Fruit fly (Drosophila melanogaster): ENCODE results near the gene CG14932.

CG14932 gene

DNA sequence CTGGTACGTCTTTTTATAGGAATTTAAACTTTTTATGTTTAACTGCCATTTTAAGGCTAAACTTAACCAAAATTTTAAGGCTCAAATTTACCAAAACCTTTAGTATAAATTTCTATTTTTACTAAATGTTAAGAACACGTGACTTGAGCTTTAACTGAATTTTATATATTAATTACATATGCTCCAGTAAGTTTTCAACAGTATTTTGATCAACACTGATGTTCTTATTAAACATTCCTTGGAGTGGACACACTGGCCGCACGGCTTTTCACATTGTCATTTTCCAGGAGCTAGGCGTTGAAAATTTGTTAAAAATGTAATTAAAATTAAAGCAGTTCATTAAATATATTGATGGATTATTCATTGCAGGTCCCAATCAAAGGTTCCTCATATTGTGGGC lies at the start of gene CG14932:
CG14932 (plus strand) TSS at position 230 of the 400 bp plus-strand sequence.
- no peak for TF ChIP-seq noc (tag; optimal IDR thresholded peaks at IDR 0.05)

DNA sequence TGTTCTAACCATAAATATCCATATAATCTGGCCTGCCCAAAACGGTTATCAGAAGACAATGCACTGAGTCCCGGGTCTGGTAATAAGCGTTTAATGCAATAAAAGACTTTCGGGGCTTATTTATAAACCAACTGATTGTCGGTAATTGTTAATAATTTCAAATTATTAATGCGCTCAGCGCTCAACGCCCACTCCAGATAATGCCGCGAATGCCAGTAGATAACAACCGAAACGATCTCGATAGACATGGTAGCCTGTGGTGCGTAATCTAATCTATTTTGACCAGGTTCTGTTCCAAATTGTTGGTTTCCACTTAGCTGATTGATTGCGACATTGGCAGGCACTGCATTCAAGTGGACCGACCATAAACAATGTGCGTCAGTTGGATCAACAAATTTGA lies 49.1 kb upstream of the CG14932 start:
- TF ChIP-seq noc (tag; optimal IDR thresholded peaks at IDR 0.05) = peak; percentile 85

DNA sequence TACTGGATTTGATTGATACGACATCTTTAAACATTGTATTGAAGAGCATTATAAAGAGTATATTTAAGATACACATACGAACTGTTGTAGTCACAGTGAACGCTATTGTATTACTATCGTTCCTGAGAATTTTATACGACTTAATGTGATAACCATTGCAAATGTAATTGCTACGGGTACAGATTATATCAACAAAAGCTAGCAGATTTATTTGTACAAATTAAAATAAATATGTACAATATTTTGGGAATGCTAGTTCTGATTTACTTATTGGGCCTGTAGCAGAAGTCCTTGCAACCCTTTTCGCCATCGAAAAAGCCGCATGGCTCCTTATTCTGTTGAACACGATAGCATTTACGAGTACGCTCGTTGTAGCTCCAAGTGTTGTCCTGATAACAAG lies 36.3 kb upstream of the CG14932 start, which contains the start of gene CG42470:
CG42470 (minus strand) TSS at position 101 of the 400 bp plus-strand sequence.
- no peak for TF ChIP-seq noc (tag; optimal IDR thresholded peaks at IDR 0.05)

DNA sequence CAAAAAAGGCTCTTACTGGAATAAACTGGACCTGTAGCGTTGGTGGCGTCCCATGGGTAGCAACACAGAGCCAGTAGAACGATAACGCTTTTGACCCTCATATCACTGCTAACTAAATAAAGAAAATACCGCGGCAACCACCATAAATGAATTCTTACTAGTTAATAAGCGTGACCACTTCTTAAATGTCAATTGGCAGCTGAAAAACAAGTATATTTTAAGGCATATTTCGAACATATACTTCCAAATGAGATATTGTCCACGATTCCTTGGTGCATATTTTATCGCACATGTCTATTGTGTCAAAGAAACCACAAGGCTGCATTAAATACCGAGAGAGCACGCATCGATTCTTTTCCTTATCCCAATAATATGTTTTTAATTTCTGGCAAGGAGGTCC lies 35.8 kb upstream of the CG14932 start, which contains the start of gene CG42471:
CG42471 (minus strand) TSS at position 101 of the 400 bp plus-strand sequence.
- TF ChIP-seq noc (tag; optimal IDR thresholded peaks at IDR 0.05) = no peak

DNA sequence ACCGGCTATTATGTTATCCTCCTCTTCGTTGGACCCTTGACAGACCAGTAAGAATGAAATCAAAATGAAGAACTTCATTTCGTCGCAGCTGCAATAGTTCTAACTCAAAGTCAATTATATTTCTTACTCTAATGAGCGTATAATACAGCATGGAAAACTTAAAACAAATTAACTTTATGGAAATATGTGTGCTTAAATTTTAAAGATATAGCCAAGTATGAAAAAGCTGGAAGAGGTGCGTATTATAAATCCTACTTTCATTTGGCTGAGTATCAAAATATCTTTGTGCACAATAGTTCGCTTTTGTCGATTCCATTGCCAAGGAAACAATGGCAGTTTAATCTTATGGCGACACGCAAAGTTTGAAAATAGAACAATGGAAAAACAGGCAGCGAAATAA lies 35.3 kb upstream of the CG14932 start, which contains the start of gene Sfp33A1:
Sfp33A1 (minus strand) TSS at position 101 of the 400 bp plus-strand sequence.
- no peak for TF ChIP-seq noc (tag; optimal IDR thresholded peaks at IDR 0.05)

DNA sequence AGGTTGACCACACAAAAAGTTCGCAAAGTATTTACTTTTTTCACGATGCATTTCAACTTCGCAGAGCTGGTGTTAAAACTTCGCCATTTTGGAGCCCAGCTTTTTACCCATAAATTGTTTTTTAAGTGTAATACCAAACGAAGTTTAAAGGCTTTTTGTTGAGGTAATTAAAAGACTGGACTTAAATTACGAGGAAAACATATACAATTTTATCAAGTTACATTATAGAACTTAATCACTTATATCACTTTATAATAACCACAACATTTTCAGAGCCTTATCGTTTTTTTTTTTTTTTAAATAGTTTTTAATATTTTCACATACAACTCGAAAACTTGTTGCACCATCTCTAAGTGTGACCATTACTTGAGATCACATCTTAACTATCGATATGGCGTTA lies 1.7 kb upstream of the CG14932 start, which contains the start of gene CG14931:
CG14931 (plus strand) TSS at position 301 of the 400 bp plus-strand sequence.
- TF ChIP-seq noc (tag; optimal IDR thresholded peaks at IDR 0.05) = no peak

DNA sequence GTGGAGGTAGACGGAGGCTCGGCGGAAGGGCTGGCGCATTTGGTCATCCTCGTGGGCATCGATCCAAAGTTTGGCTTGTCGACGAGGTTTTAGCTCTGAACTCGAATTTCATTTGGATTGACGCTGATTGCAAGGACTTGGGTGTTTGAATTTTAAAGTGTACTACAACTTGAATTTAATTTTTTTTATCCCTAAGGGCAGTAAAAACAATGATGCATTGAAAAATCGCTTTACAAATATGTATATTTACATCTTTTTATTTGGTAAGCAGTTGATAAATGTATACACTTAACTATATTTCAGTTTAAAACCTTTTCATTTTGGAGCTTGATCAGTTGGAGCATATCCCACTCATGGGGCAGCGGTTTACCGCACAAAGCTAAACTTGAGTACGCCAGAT lies 2.5 kb downstream of the CG14932 start, which contains the start of gene Tsp33B:
Tsp33B (minus strand) TSS at position 101 of the 400 bp plus-strand sequence.
- no peak for TF ChIP-seq noc (tag; optimal IDR thresholded peaks at IDR 0.05)

DNA sequence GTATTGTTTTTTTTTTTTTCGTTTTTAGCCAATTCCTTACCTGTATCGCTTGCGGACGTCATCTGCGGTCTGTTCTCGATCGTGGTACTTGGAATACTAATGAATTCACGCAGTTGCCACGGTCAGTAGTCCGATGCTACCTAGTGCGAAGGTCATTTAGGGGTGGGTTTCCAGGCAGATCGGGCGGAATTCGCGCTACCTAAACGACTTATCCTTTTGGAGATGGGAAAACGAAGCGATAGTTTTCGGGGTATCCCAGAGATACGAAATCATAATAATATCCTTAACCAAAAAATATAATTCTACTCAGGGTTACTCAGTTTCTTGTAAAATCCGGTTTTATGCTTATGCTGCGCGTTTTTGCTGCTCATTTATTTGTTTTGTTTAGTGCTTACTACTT lies 4.3 kb downstream of the CG14932 start, which contains the start of gene CG14937:
CG14937 (minus strand) TSS at position 101 of the 400 bp plus-strand sequence.
- TF ChIP-seq noc (tag; optimal IDR thresholded peaks at IDR 0.05) = no peak

DNA sequence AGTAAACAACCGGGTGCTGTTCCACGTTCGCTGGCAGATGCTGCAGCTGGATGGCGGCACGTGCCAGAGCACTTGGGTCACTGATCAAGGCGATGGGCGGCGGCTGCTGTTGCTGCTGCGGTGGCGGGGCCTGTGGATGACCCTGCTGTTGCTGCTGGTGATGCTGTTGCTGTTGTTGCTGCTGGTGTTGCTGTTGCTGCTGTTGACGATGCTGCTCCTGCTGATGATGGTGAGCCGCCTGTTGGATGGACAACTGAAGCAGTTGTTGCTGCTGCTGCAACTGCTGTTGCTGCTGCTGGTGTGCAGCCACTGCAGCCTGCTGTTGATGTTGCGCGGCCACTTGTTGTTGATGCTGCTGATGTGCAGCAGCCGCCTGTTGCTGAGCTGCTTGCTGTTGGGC lies 7.4 kb downstream of the CG14932 start:
- no peak for TF ChIP-seq noc (tag; optimal IDR thresholded peaks at IDR 0.05)

DNA sequence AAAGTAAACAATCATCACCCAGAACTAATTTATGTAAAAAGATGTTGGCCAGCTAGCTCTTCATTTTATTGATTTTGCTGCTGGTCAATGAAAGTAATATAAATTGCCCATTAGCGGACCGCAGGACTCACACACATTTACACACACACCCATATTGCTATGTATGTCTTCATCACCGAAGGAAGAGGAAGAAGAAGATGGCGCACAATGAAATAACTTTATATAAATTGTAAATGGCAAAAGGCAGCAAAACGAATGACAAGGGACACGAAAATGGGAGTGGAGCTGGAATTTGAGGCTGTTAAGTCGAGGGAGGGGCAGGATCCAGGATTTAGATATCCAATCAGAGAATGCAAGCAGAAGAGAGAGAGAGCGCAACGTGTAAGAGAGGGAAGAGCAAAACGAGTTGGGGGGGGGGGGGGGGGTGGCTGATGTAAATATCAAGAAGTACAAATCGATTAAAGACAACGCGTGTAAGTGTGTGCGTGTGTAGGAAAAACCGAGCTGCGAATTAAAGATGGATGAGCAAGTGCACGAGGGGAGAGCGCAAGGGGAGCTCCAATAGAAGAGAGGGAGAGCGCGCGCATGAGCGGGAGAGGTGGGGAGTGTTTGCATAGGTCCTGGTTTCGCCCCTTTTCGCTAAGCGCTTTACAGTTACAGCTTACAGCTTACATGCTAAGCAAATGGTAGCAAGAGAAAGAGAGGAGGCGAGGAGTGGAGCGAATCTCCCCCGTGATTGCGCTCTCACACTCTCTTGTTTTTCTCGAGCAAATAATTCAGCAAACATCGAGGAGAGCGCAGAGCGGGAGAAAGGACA lies 14.7 kb downstream of the CG14932 start:
- TF ChIP-seq noc (tag; optimal IDR thresholded peaks at IDR 0.05) = no peak

DNA sequence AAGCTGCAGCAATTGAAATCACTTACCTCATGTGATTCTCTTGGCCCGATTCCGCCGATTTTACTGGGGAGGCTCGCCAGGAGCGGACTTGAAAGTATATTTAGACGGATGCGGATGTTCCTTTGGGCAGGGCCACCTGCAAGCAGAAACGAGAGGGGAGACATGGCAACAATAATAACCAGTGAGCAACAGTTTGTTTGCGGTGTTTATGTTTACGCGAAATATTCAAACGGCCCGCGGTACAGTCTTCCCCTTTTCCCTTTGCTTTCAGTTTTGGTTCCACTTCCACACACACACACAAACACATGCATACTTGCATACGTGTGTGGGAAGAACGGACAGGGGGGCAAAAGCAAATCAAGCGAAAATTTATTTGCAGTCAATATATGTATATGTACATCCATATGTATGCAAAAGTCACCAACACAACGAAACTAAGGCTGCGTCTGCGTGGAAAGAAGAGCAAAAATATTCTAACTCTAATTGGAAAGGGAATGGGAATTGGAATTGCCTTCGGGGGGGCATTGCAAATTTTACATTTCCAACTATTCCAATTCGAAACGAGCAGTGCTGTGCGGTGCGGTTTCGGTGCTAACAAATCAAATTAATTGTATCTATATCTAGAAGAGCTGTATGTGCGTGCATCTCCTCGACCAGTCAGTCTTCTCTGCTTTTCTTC lies 16.4 kb downstream of the CG14932 start:
- TF ChIP-seq noc (tag; optimal IDR thresholded peaks at IDR 0.05) = no peak

DNA sequence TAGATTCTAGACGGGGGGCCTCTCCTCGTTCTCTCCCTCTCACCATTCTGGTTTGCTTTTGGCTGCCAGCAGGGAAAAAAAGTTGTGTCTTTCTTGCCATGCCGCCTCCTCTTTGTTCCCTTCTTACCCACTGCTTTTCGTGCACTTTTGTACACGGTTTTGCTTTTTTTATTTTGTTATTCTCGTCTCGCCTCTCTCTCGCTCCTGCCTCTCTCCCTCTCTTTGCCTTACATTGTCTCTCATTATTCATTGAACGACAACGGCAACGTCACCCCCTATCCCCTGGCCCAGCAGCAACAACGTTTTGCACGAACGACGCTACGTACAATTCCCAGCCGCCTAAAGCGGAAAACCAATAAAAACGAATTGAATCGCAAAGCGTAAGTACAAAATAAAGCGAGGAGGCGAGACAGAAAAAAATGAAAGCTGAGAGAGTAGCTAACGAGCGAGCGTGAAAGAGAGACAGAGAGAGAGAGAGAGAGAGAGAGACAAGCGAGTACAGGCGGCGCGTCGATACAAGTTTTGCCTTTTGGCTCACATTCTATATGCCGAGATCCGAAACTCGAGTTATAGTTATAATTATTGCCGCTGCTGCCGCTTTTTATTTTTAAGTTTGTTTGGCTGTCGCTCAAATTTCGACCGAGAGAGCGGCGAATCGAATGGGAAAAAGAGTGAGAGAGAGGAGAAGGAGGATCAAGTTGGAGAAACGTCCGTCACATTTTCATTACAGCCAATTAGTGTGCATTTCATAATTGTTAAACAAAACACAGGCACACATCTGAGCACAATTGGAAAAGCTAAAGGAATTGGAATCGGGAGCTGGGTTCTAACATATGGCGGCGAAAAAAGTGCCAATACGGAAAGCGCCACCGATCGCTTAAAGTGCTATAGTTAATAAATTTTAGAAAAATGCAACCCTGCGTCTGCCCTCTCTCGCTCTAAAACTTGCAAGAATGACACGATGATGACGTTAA lies 17.3 kb downstream of the CG14932 start:
- TF ChIP-seq noc (tag; optimal IDR thresholded peaks at IDR 0.05) = peak; percentile 24

DNA sequence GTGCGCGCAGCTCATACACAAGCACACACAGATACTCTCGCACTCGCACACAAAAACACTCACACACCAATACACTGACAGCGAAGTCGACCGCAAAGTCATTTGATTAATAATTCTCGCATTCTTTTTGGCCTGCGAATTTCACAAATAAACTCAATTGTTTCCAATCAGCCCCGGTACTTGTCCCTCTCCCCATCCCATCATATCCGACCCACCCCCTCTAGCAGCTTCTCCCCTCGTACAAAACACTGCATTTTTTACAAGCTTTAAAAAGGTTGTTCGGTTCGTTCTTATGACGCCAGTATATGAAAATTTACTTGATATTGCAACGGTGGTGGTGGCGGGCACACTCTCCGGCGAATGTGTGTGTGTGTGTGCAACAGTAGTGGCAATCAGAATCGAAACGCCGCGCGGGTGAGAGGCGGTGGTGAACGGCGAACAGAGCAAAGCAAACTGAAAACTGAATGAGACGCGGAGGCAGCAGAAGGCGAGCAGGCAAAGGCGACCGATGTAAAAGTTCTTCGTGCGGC lies 18.0 kb downstream of the CG14932 start:
- TF ChIP-seq noc (tag; optimal IDR thresholded peaks at IDR 0.05) = peak; percentile 60

DNA sequence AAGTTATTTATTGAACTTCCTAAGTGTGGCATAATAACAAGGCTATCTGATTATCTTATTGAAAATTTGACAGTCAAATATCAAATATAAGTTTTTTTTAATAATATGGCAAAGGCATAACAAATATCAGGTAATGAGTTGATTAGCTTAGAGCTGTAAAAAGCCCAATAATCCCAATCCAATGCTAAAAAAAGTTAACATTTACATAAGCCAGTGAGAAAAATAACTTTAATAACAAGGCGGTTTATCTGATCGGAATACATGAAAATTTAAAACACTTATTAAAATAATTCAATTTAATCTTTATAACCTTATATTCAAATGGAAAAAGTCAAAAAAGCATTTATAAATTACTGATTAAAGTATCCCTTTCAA lies 18.6 kb downstream of the CG14932 start:
- no peak for TF ChIP-seq noc (tag; optimal IDR thresholded peaks at IDR 0.05)
